Fruit fly (Drosophila melanogaster) S2 (cell line): ENCODE data around the gene Mis12.

ENCODE experiments used
- CG8478 ChIP-seq: fragments of >200 bp; optimal IDR thresholded peaks from 2 replicates; lab custom pipeline; 2018
- CTCF ChIP-seq, 2 experiments: fragments of >200 bp; optimal IDR thresholded peaks; 2 replicates each; lab custom pipeline; 2018

DNA sequence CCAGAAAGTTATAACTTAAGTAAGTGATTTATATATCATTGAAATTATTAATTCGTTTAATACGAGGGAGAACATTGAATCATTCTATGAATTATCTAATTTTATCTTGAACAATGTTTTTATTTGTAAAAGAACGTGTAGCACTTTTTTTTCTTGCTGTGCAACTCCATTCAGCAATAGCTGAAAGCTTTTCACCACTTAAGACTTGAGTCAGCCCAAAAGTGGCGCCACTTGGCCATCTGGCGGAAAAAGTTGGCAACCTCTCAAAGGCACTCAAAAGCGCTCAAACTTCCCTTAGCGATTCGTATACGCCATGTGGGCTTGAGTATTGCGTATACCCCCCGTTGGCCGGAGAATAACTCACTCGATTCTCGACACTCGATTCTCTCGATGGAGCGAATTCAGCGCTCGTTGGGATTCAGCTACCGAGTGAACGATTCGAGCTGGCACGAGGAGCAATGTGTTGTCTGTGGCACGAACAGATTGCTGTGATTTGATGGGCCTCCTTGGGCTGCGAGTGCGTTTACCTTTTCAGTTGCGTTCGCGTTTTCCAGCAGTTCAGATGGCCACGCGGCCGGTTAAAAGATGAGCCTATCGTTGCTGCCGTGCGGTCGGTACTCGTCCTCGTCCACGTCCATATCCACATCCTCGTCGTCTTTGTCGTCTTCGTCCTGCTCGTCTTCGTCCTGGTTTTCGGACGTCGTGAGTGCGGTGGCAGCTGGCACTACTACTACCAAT, 44.9 kb upstream of the Mis12 start:
- TF ChIP-seq CTCF (optimal IDR thresholded peaks at IDR 0.05; lab: Kevin White, UChicago) (peak; percentile 30 to 48), CG8478 (lab: Kevin White, UChicago) (no peak)
